Worm (Caenorhabditis elegans) whole organism, L4/young adult: ENCODE data around the gene W04G3.13.

ENCODE experiments used
- W03F9.2 ChIP-seq: fragments of 150-350 bp; optimal IDR thresholded peaks from 2 replicates; lab custom pipeline; 2014; ENCODE audit warnings: missing biosample characterization, missing genetic modification characterization
- dao-5 ChIP-seq: sonication (generic microtip); optimal IDR thresholded peaks from 2 replicates; lab custom pipeline; 2016; ENCODE audit warnings: missing genotype, missing genetic modification characterization, moderate library complexity, missing compliant biosample characterization

ce11 chrX:11088952-11089351 lies 9.4 kb upstream of the W04G3.13 start, which contains the start of gene W04G3.11:
- TF ChIP-seq dao-5, result no peak
- no peak for TF ChIP-seq W03F9.2 (tag; lab: Kevin White, UChicago)
